Fruit fly (Drosophila melanogaster) whole organism, embryonic: Measurements from ENCODE around the gene msopa.

ENCODE experiments used
- Asciz ChIP-seq: fragments of 200-800 bp; sonication (Bioruptor generic); optimal IDR thresholded peaks from 2 replicates; lab custom pipeline; 2017; ENCODE audit warnings: missing biosample characterization, mild to moderate bottlenecking, missing genetic modification characterization, missing genetic modification reagents
- Atf3 ChIP-seq: fragments of 200-800 bp; sonication (Bioruptor generic); optimal IDR thresholded peaks from 3 replicates; lab custom pipeline; 2016; ENCODE audit warnings: missing biosample characterization, missing genetic modification characterization
- B-H1 ChIP-seq: fragments of 200-800 bp; sonication (Bioruptor generic); IDR thresholded peaks from 3 replicates; pipeline ENCODE4 v1.3.6; 2022; ENCODE audit warnings: missing biosample characterization, missing genetic modification characterization
- Blimp-1 ChIP-seq: fragments of 200-800 bp; sonication (Bioruptor generic); optimal IDR thresholded peaks from 3 replicates; lab custom pipeline; 2018; ENCODE audit warnings: missing biosample characterization, missing genetic modification characterization, mild to moderate bottlenecking, moderate library complexity, missing genetic modification reagents
- CG10267 ChIP-seq: fragments of 200-800 bp; sonication (Bioruptor generic); optimal IDR thresholded peaks from 2 replicates; lab custom pipeline; 2018; ENCODE audit warnings: missing biosample characterization, mild to moderate bottlenecking, missing genetic modification characterization, moderate library complexity
- CG11398 ChIP-seq: fragments of 200-800 bp; sonication (Bioruptor generic); optimal IDR thresholded peaks from 2 replicates; lab custom pipeline; 2016; ENCODE audit warnings: missing biosample characterization, missing genetic modification characterization
- CG11696 ChIP-seq: fragments of 200-800 bp; sonication (Bioruptor generic); IDR thresholded peaks from 2 replicates; pipeline ENCODE4 v1.3.6; 2022; ENCODE audit warnings: missing biosample characterization, missing genetic modification characterization
- CG12071 ChIP-seq: fragments of 200-800 bp; sonication (Bioruptor generic); optimal IDR thresholded peaks from 3 replicates; lab custom pipeline; 2018; ENCODE audit warnings: missing biosample characterization, mild to moderate bottlenecking, missing genetic modification characterization
- CG12219 ChIP-seq: fragments of 200-800 bp; sonication (Bioruptor generic); optimal IDR thresholded peaks from 3 replicates; lab custom pipeline; 2018; ENCODE audit warnings: missing biosample characterization, mild to moderate bottlenecking, missing genetic modification characterization
- CG12744 ChIP-seq: fragments of 200-800 bp; sonication (Bioruptor generic); optimal IDR thresholded peaks from 2 replicates; lab custom pipeline; 2016; ENCODE audit warnings: missing biosample characterization, missing genetic modification characterization
- CG13624 ChIP-seq: fragments of 200-800 bp; sonication (Bioruptor generic); optimal IDR thresholded peaks from 2 replicates; lab custom pipeline; 2016; ENCODE audit warnings: missing biosample characterization, missing genetic modification characterization
- CG14050 ChIP-seq: fragments of 200-800 bp; sonication (Bioruptor generic); IDR thresholded peaks from 3 replicates; pipeline ENCODE4 v1.3.6; 2022; ENCODE audit warnings: missing biosample characterization, missing genetic modification characterization
- CG14710 ChIP-seq: fragments of 200-800 bp; sonication (Bioruptor generic); optimal IDR thresholded peaks from 3 replicates; lab custom pipeline; 2019; ENCODE audit warnings: missing biosample characterization, mild to moderate bottlenecking, missing genetic modification characterization, moderate library complexity
- CG2202 ChIP-seq: fragments of 200-800 bp; sonication (Bioruptor generic); optimal IDR thresholded peaks from 2 replicates; lab custom pipeline; 2018; ENCODE audit warnings: missing biosample characterization, mild to moderate bottlenecking, missing genetic modification characterization
- CG31441 ChIP-seq: fragments of 200-800 bp; sonication (Bioruptor generic); IDR thresholded peaks from 2 replicates; pipeline ENCODE4 v1.3.6; 2022; ENCODE audit warnings: missing biosample characterization, missing genetic modification characterization
- CG33557 ChIP-seq: fragments of 200-800 bp; sonication (Bioruptor generic); optimal IDR thresholded peaks from 2 replicates; lab custom pipeline; 2019; ENCODE audit warnings: missing biosample characterization, mild to moderate bottlenecking, missing genetic modification characterization, moderate library complexity
- CG3407 ChIP-seq: fragments of 200-800 bp; sonication (Bioruptor generic); optimal IDR thresholded peaks from 2 replicates; lab custom pipeline; 2018; ENCODE audit warnings: missing biosample characterization, mild to moderate bottlenecking, missing genetic modification characterization
- CG34224 ChIP-seq: fragments of 200-800 bp; sonication (Bioruptor generic); IDR thresholded peaks from 3 replicates; pipeline ENCODE4 v1.3.6; 2022; ENCODE audit warnings: missing biosample characterization, missing genetic modification characterization; ENCODE audit not compliant: partially characterized antibody
- CG42726 ChIP-seq: fragments of 200-800 bp; sonication (Bioruptor generic); IDR thresholded peaks from 2 replicates; pipeline ENCODE4 v1.3.6; 2022; ENCODE audit warnings: missing biosample characterization, missing genetic modification characterization; ENCODE audit not compliant: partially characterized antibody
- CG4617 ChIP-seq: fragments of 200-800 bp; sonication (Bioruptor generic); optimal IDR thresholded peaks from 3 replicates; lab custom pipeline; 2016; ENCODE audit warnings: missing biosample characterization, missing genetic modification characterization, borderline replicate concordance
- CG5180 ChIP-seq: fragments of 200-800 bp; sonication (Bioruptor generic); optimal IDR thresholded peaks from 3 replicates; lab custom pipeline; 2017; ENCODE audit warnings: missing biosample characterization, missing genetic modification characterization, mild to moderate bottlenecking, moderate library complexity, missing genetic modification reagents
- CG8281 ChIP-seq: fragments of 200-800 bp; sonication (Bioruptor generic); optimal IDR thresholded peaks from 2 replicates; lab custom pipeline; 2018; ENCODE audit warnings: missing biosample characterization, mild to moderate bottlenecking, missing genetic modification characterization, moderate library complexity
- CG9437 ChIP-seq: fragments of 200-800 bp; sonication (Bioruptor generic); optimal IDR thresholded peaks from 2 replicates; lab custom pipeline; 2018; ENCODE audit warnings: missing biosample characterization, mild to moderate bottlenecking, missing genetic modification characterization
- CkIIα-i1 ChIP-seq: fragments of 200-800 bp; sonication (Bioruptor generic); IDR thresholded peaks from 2 replicates; pipeline ENCODE4 v1.3.6; 2022; ENCODE audit warnings: missing biosample characterization, missing genetic modification characterization
- D19B ChIP-seq: fragments of 200-800 bp; sonication (Bioruptor generic); optimal IDR thresholded peaks from 2 replicates; lab custom pipeline; 2017; ENCODE audit warnings: missing biosample characterization, mild to moderate bottlenecking, missing genetic modification characterization
- Dp ChIP-seq: fragments of 200-800 bp; sonication (Bioruptor generic); optimal IDR thresholded peaks from 2 replicates; lab custom pipeline; 2018; ENCODE audit warnings: missing biosample characterization, mild to moderate bottlenecking, missing genetic modification characterization, moderate library complexity
- Hmr ChIP-seq: fragments of 200-800 bp; sonication (Bioruptor generic); optimal IDR thresholded peaks from 3 replicates; lab custom pipeline; 2017; ENCODE audit warnings: mild to moderate bottlenecking, missing biosample characterization, missing genetic modification reagents, missing genetic modification characterization
- Hr51 ChIP-seq, 2 experiments: fragments of 200-800 bp; sonication (Bioruptor generic); optimal IDR thresholded peaks; 2 replicates in 1 of 2; 3 replicates in 1 of 2; lab custom pipeline; 2016 to 2018; ENCODE audit warnings: missing biosample characterization in 2 of 2, missing genetic modification characterization in 2 of 2, mild to moderate bottlenecking in 1 of 2, moderate library complexity in 1 of 2
- NC2α ChIP-seq: fragments of 200-800 bp; sonication (Bioruptor generic); optimal IDR thresholded peaks from 2 replicates; lab custom pipeline; 2016; ENCODE audit warnings: missing biosample characterization, missing genetic modification characterization
- Nf-YC ChIP-seq: fragments of 200-800 bp; optimal IDR thresholded peaks from 3 replicates; lab custom pipeline; 2019; ENCODE audit warnings: missing biosample characterization, mild to moderate bottlenecking, missing genetic modification characterization, moderate library complexity
- Ravus ChIP-seq: fragments of 200-800 bp; sonication (Bioruptor generic); IDR thresholded peaks from 2 replicates; pipeline ENCODE4 v1.3.6; 2022; ENCODE audit warnings: missing biosample characterization, missing genetic modification characterization
- Side ChIP-seq: fragments of 200-800 bp; sonication (Bioruptor generic); optimal IDR thresholded peaks from 2 replicates; lab custom pipeline; 2016; ENCODE audit warnings: missing biosample characterization, missing genetic modification characterization
- ato ChIP-seq: fragments of 200-800 bp; sonication (Bioruptor generic); IDR thresholded peaks from 2 replicates; pipeline ENCODE4 v1.3.6; 2022; ENCODE audit warnings: missing biosample characterization, missing genetic modification characterization; ENCODE audit not compliant: partially characterized antibody
- cas ChIP-seq: fragments of 200-800 bp; sonication (Bioruptor generic); IDR thresholded peaks from 2 replicates; pipeline ENCODE4 v1.3.6; 2022; ENCODE audit warnings: missing biosample characterization, missing genetic modification characterization
- dpn ChIP-seq, 2 experiments: fragments of 200-800 bp; sonication (Bioruptor generic); optimal IDR thresholded peaks; 3 replicates each; lab custom pipeline; 2016; ENCODE audit warnings: missing biosample characterization in 2 of 2, missing genetic modification characterization in 2 of 2
- fu2 ChIP-seq: fragments of 200-800 bp; sonication (Bioruptor generic); optimal IDR thresholded peaks from 2 replicates; lab custom pipeline; 2016; ENCODE audit warnings: missing biosample characterization, missing genetic modification characterization
- hbn ChIP-seq: fragments of 200-800 bp; sonication (Bioruptor generic); IDR thresholded peaks from 2 replicates; pipeline ENCODE4 v1.3.6; 2022; ENCODE audit warnings: missing biosample characterization, missing genetic modification characterization; ENCODE audit not compliant: partially characterized antibody
- inv ChIP-seq: fragments of 200-800 bp; sonication (Bioruptor generic); IDR thresholded peaks from 2 replicates; pipeline ENCODE4 v1.3.6; 2022; ENCODE audit warnings: missing biosample characterization, missing genetic modification characterization; ENCODE audit not compliant: partially characterized antibody
- lilli ChIP-seq: fragments of 200-800 bp; sonication (Bioruptor generic); optimal IDR thresholded peaks from 3 replicates; lab custom pipeline; 2016; ENCODE audit warnings: missing biosample characterization, missing genetic modification characterization
- mam ChIP-seq: fragments of 200-800 bp; sonication (Bioruptor generic); optimal IDR thresholded peaks from 3 replicates; lab custom pipeline; 2016; ENCODE audit warnings: missing biosample characterization, missing genetic modification characterization
- mld ChIP-seq: fragments of 200-800 bp; sonication (Bioruptor generic); IDR thresholded peaks from 3 replicates; pipeline ENCODE4 v1.3.6; 2022; ENCODE audit warnings: missing biosample characterization, missing genetic modification characterization; ENCODE audit not compliant: partially characterized antibody
- p53 ChIP-seq: fragments of 200-800 bp; sonication (Bioruptor generic); optimal IDR thresholded peaks from 2 replicates; lab custom pipeline; 2016; ENCODE audit warnings: missing biosample characterization, missing genetic modification characterization
- pfk ChIP-seq: fragments of 200-800 bp; sonication (Bioruptor generic); optimal IDR thresholded peaks from 2 replicates; lab custom pipeline; 2018; ENCODE audit warnings: missing biosample characterization, mild to moderate bottlenecking, missing genetic modification characterization, moderate library complexity
- pros ChIP-seq: fragments of 200-800 bp; sonication (Bioruptor generic); optimal IDR thresholded peaks from 3 replicates; lab custom pipeline; 2019; ENCODE audit warnings: missing biosample characterization, mild to moderate bottlenecking, missing genetic modification characterization, moderate library complexity
- sens-2 ChIP-seq: fragments of 200-800 bp; sonication (Bioruptor generic); IDR thresholded peaks from 2 replicates; pipeline ENCODE4 v1.3.6; 2022; ENCODE audit warnings: missing biosample characterization, missing genetic modification characterization
- slp2 ChIP-seq: fragments of 200-800 bp; sonication (Bioruptor generic); optimal IDR thresholded peaks from 2 replicates; lab custom pipeline; 2016; ENCODE audit warnings: missing biosample characterization, missing genetic modification characterization
- ssp ChIP-seq: fragments of 200-800 bp; sonication (Bioruptor generic); IDR thresholded peaks from 2 replicates; pipeline ENCODE4 v1.3.6; 2022; ENCODE audit warnings: missing biosample characterization, missing genetic modification characterization
- tgo ChIP-seq: fragments of 200-800 bp; sonication (Bioruptor generic); IDR thresholded peaks from 3 replicates; pipeline ENCODE4 v1.3.6; 2022; ENCODE audit warnings: missing biosample characterization, missing genetic modification characterization
- vnd ChIP-seq: fragments of 200-800 bp; sonication (Bioruptor generic); IDR thresholded peaks from 3 replicates; pipeline ENCODE4 v1.3.6; 2022; ENCODE audit warnings: missing biosample characterization, missing genetic modification characterization; ENCODE audit not compliant: partially characterized antibody

Gene msopa

dm6 chr3L:22074347-22074971 is 8.1 kb upstream of the msopa start, which contains the start of gene CG7133 (continued):
- TF ChIP-seq inv (GFP tag; lab: Robert Waterston, UW) (peak; percentile 86), B-H1 (GFP tag; lab: Robert Waterston, UW) (no peak), fu2 (no peak), lilli (GFP tag; lab: Kevin White, UChicago) (peak; percentile 22), tgo (GFP tag; lab: Robert Waterston, UW) (no peak), CG5180 (GFP tag; lab: Kevin White, UChicago) (no peak), dpn (GFP tag; optimal IDR thresholded peaks at IDR 0.05; lab: Kevin White, UChicago) (no peak), Dp (peak; percentile 20), ato (GFP tag; lab: Robert Waterston, UW) (peak; percentile 74), CG12071 (GFP tag; lab: Kevin White, UChicago) (no peak), CG9437 (no peak), sens-2 (GFP tag; lab: Robert Waterston, UW) (no peak), slp2 (GFP tag; lab: Kevin White, UChicago) (no peak), CG4617 (peak; percentile 24), CG33557 (no peak), CG11696 (GFP tag; lab: Robert Waterston, UW) (no peak), Hr51 (GFP tag; optimal IDR thresholded peaks at IDR 0.05; lab: Kevin White, UChicago) (no peak), CG2202 (no peak), CG8281 (tag; lab: Kevin White, UChicago) (no peak), Asciz (GFP tag; lab: Kevin White, UChicago) (no peak), pfk (GFP tag; lab: Kevin White, UChicago) (no peak), mam (GFP tag; lab: Kevin White, UChicago) (no peak), CG12219 (GFP tag; lab: Kevin White, UChicago) (no peak), mld (GFP tag; lab: Robert Waterston, UW) (peak; percentile 79), CG31441 (GFP tag; lab: Robert Waterston, UW) (no peak), CG14050 (GFP tag; lab: Robert Waterston, UW) (no peak), CG10267 (tag; lab: Kevin White, UChicago) (peak; percentile 23), vnd (GFP tag; lab: Robert Waterston, UW) (peak; percentile 88), CG3407 (no peak), NC2α (GFP tag; lab: Kevin White, UChicago) (no peak), Atf3 (no peak), CG11398 (GFP tag; lab: Kevin White, UChicago) (no peak), CG34224 (GFP tag; lab: Robert Waterston, UW) (peak; percentile 84), Hmr (GFP tag; lab: Kevin White, UChicago) (peak; percentile 7), CkIIα-i1 (GFP tag; lab: Robert Waterston, UW) (no peak), pros (no peak), ssp (GFP tag; lab: Robert Waterston, UW) (no peak), Ravus (GFP tag; lab: Robert Waterston, UW) (no peak), Side (GFP tag; lab: Kevin White, UChicago) (no peak), Nf-YC (tag; lab: Kevin White, UChicago) (peak; percentile 18), CG12744 (GFP tag; lab: Kevin White, UChicago) (no peak), cas (GFP tag; lab: Robert Waterston, UW) (no peak), p53 (GFP tag; lab: Kevin White, UChicago) (no peak), CG14710 (tag; lab: Kevin White, UChicago) (peak; percentile 42), Blimp-1 (GFP tag; lab: Kevin White, UChicago) (no peak), hbn (GFP tag; lab: Robert Waterston, UW) (peak; percentile 85), D19B (no peak), CG42726 (peak; percentile 82; the same call in 1 of the 2 replicates), CG13624 (GFP tag; lab: Kevin White, UChicago) (no peak)
